Worm (Caenorhabditis elegans) whole organism, dauer: ENCODE measurements around the gene cyp-33C5.

Experiments
- unc-62 ChIP-seq: sonication (generic microtip); optimal IDR thresholded peaks from 2 replicates; lab custom pipeline; 2017; ENCODE audit warnings: missing biosample characterization, missing genetic modification reagents, missing genetic modification characterization

The cyp-33C5 gene

DNA sequence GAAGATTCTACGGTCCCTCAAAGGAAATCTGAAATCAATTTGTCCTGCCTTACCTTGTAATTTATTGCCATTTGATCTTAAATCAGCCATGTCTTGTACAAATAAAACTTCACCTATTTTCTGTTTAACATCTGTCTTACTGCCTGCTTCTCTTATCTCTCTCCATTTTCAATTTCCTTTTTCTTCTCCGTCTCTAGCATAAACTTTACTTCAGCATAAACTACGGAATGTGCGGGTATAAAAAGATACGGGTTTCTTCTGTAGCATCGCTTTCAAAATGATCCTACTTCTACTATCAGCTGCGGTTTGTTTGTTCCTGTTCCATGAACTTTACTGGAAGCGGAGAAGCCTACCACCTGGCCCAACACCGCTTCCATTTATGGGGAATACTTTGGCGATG, at the start of gene cyp-33C5:
cyp-33C5 (plus strand) TSS at position 254 of the 400 bp plus-strand sequence.
- no peak for TF ChIP-seq unc-62 (GFP tag; lab: Kevin White, UChicago)

DNA sequence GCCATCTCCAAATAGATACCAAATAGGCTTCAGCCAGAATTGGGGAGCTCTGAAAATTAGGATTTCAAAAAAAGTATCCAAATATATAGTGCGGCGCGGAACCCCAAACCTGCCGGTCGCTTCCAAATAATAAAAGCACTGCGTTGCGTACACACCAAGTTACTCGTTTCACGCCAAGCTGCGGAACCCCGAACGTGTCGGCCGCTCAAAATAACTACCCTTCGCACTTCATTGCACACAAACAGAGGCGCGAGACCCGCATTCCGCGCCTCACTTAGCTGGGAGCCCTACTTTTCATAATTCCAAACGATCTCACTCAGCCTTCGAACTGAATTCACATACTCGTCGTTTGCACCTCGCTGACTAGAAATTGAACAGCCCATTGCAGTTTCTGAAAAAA, 45.2 kb upstream of the cyp-33C5 start:
- no peak for TF ChIP-seq unc-62 (GFP tag; lab: Kevin White, UChicago)

DNA sequence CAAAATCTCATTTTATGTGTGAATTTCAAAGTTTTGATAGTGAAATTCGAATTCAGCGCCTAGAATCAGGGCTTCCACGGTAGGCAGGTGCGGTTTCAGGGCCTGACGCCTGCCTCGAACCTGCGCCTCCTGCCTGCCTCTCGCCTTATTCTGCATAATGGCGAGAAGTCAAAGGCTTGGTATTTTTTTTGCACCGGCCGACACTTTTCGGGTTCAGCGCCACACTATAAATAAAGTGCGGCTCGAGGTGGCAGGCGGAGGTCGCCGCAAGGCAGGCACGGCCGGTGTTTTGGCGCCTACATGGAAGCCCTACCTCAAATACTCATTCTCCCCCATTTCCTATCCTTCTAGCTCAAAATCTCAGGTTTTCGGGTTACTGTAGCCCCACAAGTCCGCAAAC, 44.4 kb upstream of the cyp-33C5 start:
- TF ChIP-seq unc-62 (GFP tag; lab: Kevin White, UChicago): no peak

DNA sequence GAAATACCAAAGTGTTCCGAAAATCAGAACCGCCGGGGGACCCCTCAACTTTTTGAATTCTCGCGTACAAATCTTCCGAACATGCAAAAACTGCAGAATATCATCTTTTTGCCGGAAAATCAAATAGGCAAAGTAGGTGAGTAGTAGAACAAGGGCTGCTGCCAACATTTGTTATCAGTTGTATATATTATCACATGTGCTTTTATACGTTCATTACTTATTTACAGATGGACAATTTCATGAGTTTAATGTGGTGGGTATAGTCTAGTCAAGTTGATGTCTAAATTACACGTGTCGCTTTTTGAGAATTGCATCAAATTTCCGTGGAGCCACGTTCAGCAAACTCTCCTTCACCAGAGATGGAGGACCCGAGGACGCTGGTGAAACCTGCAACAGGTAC, 43.6 kb upstream of the cyp-33C5 start, which contains the start of gene cyp-32B1:
cyp-32B1 (minus strand) TSS at position 176 of the 400 bp plus-strand sequence.
- TF ChIP-seq unc-62 (GFP tag; lab: Kevin White, UChicago): no peak

DNA sequence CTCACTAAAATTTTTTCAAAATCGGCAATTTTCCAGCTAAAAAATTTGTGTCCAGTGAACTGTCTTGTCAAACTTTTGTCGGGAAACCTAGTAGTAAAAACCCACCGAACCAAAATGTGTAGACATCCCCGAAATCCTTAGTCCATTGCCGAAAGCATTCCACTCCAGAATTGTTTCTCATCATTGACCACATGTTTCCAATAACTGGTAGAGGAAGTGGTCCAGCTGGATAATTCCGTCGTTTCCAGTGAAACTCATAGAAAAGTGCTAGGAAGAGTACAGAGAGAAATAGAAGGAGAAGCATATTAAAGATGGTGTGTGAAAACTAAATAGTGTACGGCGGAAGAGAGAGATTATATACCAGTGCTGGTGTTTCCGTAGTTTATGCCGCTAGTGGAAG, 40.7 kb upstream of the cyp-33C5 start, which contains the start of gene cyp-33C12:
cyp-33C12 (minus strand) TSS at position 321 of the 400 bp plus-strand sequence.
- TF ChIP-seq unc-62 (GFP tag; lab: Kevin White, UChicago): no peak

DNA sequence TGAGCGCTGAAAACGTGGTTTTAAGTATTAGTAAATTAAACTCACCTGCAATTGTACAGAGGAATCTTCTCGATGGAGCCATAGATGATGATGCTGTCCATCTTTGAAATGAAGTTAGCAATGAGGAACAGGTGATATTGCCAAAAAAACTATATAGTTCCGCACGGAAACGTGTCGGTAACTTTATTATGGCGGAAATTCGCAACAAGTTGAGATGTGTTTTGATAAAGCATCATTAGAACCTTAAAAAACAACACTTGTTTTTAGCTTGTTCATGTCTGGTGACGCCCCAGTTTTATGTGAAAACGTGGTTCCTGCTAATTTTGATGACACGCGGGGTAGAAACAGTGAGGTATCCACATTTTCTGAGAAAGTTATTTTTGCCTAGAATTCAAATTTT, 38.6 kb upstream of the cyp-33C5 start, which contains the start of gene srt-40:
srt-40 (minus strand) TSS at position 101 of the 400 bp plus-strand sequence.
- no peak for TF ChIP-seq unc-62 (GFP tag; lab: Kevin White, UChicago)

DNA sequence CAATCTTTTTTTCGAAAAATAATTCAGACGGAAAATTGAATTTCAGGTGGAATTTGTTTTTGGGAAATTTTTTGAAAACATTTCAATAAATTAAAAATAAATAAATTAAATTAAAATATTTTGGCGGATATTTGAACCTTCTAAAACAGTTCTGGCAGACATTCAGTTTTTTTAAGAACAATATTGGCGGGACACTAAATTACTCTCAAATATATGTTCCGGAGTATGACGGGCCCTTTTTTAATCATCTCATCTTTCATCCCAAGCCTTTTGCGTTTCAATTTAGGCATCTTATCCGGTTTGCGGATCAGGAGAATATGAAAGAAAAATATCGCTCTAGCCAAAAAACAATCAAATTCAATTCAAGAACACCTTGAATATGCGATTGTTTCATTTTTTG, 38.0 kb upstream of the cyp-33C5 start, which contains the start of gene svh-11:
svh-11 (plus strand) TSS at position 301 of the 400 bp plus-strand sequence.
- no peak for TF ChIP-seq unc-62 (GFP tag; lab: Kevin White, UChicago)

DNA sequence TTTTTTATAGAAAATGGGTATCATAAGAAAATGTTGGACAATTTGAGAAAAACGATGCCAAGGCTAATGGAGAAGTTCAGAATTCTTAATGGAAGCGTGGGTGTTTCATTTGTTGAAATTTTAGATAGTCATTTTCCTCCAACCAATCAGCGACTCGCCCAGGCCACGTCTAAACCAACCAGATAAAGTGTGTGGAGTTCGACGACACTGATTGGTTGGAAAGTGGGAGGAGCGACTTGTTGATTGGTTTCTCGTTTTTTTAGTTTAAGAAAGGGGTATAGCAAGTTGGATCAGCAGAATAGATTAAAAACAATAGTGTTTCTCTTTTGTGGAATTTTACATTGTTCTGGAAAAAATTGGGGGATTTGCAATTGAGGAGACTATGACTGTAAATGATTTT, 37.3 kb upstream of the cyp-33C5 start:
- no peak for TF ChIP-seq unc-62 (GFP tag; lab: Kevin White, UChicago)

DNA sequence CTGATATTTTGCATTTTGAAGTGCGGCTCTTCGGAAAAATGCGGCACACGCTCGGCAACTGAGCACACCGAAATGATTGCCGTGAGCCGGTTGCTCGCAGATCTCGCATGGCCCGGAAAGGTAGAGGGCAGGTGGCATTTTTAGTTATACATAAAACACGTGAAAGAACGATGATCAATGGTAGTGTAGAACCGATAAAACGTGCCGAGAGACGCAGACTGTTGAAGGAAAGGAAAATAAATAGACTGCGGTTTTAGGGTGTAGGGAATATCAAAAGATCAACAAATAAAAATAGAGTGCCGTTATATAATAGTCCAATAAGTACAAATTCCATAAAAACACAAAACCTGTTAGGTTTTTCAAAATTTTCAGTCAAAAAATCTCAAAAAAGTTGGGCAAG, 32.9 kb upstream of the cyp-33C5 start, which contains the start of gene nhr-133:
nhr-133 (minus strand) TSS at position 183 of the 400 bp plus-strand sequence.
- no peak for TF ChIP-seq unc-62 (GFP tag; lab: Kevin White, UChicago)

DNA sequence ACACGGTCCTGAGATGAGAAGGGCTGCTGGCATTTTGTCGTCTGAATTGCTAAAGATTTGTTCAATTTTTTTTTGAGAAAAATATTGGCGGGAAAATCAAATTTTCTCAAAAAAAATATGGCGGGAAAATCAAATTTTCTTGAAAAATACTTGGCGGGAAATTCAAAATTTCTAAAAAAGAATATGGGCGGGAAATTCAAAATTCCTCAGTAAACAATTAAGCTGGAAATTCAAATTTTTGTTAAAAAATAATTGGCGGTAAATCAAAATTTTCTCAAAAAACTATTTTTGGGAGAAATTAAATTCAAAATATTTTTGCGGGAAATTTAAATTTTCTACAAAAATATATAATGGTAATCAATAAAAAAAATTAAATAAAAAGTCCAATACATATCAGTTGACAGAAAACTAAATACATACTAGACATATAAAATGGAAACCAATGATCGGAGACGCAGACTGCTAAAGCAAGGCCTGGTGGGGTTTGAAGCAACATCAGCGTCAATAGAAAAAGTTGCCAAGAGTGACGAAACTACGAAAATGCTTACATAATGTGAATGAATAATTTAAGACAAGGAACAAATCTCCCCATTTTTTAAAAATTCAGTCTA, 30.3 kb upstream of the cyp-33C5 start, which contains the start of gene nhr-184:
nhr-184 (minus strand) TSS at position 51 of the 611 bp plus-strand sequence.
- no peak for TF ChIP-seq unc-62 (GFP tag; lab: Kevin White, UChicago)

DNA sequence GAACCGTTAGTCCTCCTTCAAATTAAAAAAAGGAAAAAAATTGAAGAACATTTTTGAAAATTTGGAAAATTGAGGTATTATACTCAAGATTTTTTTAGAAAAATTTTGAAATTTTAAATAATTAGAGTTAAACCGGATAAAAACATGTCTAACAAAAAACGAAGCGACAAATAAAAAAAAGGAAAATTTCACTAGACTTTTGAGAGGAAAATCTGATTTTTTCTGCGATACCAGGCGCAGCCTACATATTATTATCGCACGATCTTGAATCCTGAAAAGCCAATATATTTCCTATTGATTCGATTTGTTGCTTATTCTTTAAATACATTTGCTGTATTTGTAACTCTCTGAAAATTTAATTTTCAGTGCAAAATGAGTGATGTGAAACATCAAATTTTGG, 29.5 kb upstream of the cyp-33C5 start, which contains the start of gene nstp-8:
nstp-8 (plus strand) TSS at position 301 of the 400 bp plus-strand sequence.
- TF ChIP-seq unc-62 (GFP tag; lab: Kevin White, UChicago): no peak

DNA sequence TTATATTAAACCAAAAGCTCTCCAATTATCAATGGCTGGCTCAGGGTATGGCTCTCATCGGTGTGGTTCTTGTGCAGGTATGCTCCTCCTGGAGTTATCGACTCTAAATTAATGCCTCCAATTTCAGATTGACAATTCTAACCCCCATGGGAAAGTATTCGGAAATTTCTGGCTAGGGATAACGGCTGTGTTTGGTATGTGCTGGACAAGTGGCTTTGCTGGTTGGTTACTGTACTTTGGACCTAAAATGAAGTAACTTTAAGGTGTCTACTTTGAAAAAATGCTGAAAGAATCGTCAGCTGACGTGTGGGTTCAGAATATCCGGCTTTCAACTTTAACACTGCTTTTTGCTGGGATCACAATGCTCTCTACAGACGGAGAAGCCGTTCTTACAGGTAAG, 27.9 kb upstream of the cyp-33C5 start:
- no peak for TF ChIP-seq unc-62 (GFP tag; lab: Kevin White, UChicago)

DNA sequence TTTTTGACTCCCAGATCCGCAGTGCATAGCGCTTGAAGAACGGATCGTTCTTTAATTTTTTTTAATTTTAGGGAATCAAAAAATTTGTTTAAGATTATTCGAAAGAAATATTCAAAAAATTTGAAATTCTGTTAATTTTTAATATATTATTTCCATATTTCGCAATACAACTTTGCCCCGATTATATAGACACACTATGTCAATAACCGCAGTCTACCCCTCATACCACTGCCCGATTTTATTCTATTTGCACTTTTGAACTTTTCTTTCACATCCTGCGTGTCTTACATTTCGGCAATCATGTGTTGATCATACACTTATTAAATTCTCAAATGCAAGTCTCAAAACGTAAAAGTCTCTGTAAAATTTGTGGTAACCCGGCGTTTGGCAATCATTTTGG, 26.0 kb upstream of the cyp-33C5 start, which contains the start of gene nhr-56:
nhr-56 (plus strand) TSS at position 202 of the 400 bp plus-strand sequence.
- no peak for TF ChIP-seq unc-62 (GFP tag; lab: Kevin White, UChicago)

DNA sequence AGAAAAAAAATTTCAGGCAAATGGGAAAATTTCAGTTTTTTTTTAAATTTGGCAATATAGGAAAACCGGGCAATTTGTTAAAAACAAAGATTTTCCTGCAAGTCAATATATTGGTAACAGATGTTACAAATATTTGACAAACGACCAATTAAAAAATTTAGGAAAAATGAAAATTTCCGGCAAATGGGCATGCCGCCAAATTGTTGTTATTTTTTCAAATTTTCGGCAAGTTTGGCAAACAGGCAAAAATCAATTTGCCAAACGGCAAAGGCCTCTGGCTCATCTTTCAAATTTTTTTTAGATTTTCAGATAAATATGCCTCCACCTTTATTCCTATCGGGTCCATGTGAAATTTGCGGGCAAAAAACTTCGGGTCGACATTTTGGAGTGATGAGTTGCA, 23.0 kb upstream of the cyp-33C5 start, which contains the start of gene nhr-128:
nhr-128 (plus strand) TSS at position 301 of the 400 bp plus-strand sequence.
- no peak for TF ChIP-seq unc-62 (GFP tag; lab: Kevin White, UChicago)

DNA sequence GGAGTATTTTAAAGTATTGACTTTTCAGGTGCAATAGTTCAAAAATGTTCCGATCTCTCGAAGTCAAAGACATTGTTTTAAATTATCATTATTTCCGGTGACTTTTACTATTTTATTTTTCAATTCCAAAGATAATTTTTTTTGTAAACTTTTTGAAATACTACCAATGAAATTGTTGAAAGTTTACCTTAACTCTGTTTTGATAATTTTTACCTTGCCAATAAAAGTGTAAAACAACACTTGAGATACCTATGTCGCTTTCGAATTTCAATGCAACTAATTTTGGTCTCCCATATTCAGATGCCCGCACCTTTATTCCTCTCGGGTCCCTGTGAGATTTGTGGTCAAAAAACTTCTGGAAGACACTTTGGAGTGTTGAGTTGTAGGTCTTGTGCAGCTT, 19.7 kb upstream of the cyp-33C5 start, which contains the start of gene nhr-103:
nhr-103 (plus strand) TSS at position 301 of the 400 bp plus-strand sequence.
- TF ChIP-seq unc-62 (GFP tag; lab: Kevin White, UChicago): no peak

DNA sequence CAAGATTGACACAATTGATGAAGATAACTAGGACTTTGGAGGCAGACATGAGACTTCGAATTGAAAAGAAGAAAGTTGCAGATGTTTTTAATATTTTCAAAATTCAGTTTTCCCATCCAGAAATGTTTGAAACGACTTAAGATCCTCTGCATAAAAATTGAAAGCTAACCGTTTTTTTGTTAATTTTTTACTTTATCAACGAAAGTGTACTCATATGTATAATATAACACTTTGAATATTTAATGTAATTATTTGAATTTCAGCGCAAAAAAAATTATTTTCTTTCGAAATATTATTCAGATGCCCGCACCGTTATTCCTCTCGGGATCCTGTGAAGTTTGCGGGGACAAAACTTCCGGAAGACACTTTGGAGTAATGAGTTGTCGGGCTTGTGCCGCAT, 17.9 kb upstream of the cyp-33C5 start, which contains the start of gene nhr-18:
nhr-18 (plus strand) TSS at position 301 of the 400 bp plus-strand sequence.
- TF ChIP-seq unc-62 (GFP tag; lab: Kevin White, UChicago): no peak
